Fruit fly (Drosophila melanogaster) whole organism, prepupa: ENCODE measurements around the gene CG14014.

Source experiments
- CG10669 ChIP-seq: fragments of 200-800 bp; sonication (Bioruptor generic); optimal IDR thresholded peaks from 3 replicates; lab custom pipeline; 2018; ENCODE audit warnings: missing biosample characterization, mild to moderate bottlenecking, missing genetic modification characterization, moderate library complexity
- CG3919 ChIP-seq: fragments of 200-800 bp; sonication (Bioruptor generic); optimal IDR thresholded peaks from 3 replicates; lab custom pipeline; 2016; ENCODE audit warnings: missing biosample characterization, missing genetic modification characterization
- CG6163 ChIP-seq: fragments of 200-800 bp; sonication (Bioruptor generic); IDR thresholded peaks from 3 replicates; pipeline ENCODE4 v1.3.6; 2022; ENCODE audit warnings: missing biosample characterization, missing genetic modification characterization
- Eip93F ChIP-seq: fragments of 200-800 bp; sonication (Bioruptor generic); optimal IDR thresholded peaks from 2 replicates; lab custom pipeline; 2016; ENCODE audit warnings: missing biosample characterization, mild to moderate bottlenecking, missing genetic modification characterization
- Gug ChIP-seq: fragments of 200-800 bp; sonication (Bioruptor generic); IDR thresholded peaks from 2 replicates; pipeline ENCODE4 v1.3.6; 2022; ENCODE audit warnings: missing biosample characterization, missing genetic modification characterization
- Sox102F ChIP-seq: fragments of 200-800 bp; sonication (Bioruptor generic); optimal IDR thresholded peaks from 2 replicates; lab custom pipeline; 2016; ENCODE audit warnings: missing biosample characterization, mild to moderate bottlenecking, missing genetic modification characterization
- eg ChIP-seq: fragments of 200-800 bp; sonication (Bioruptor generic); IDR thresholded peaks from 3 replicates; pipeline ENCODE4 v1.3.6; 2022; ENCODE audit warnings: missing biosample characterization, missing genetic modification characterization
- spab ChIP-seq: fragments of 200-800 bp; sonication (Bioruptor generic); optimal IDR thresholded peaks from 2 replicates; lab custom pipeline; 2017; ENCODE audit warnings: missing biosample characterization, mild to moderate bottlenecking, missing genetic modification characterization, missing genetic modification reagents

- TF ChIP-seq CG6163 (GFP tag; lab: Robert Waterston, UW) (no peak), Sox102F (GFP tag; lab: Kevin White, UChicago) (no peak), CG3919 (no peak), CG10669 (GFP tag; lab: Kevin White, UChicago) (no peak), spab (GFP tag; lab: Kevin White, UChicago) (no peak), eg (GFP tag; lab: Robert Waterston, UW) (no peak), Gug (GFP tag; lab: Robert Waterston, UW) (no peak), Eip93F (GFP tag; lab: Kevin White, UChicago) (no peak)
Measured at dm6 chr2L:5527861-5528260, 22.8 kb downstream of the CG14014 start, which contains the start of gene CG31915.
